Comparison of ENCODE assay signal across 3 fruit fly cellular contexts in the genomic region with DNA sequence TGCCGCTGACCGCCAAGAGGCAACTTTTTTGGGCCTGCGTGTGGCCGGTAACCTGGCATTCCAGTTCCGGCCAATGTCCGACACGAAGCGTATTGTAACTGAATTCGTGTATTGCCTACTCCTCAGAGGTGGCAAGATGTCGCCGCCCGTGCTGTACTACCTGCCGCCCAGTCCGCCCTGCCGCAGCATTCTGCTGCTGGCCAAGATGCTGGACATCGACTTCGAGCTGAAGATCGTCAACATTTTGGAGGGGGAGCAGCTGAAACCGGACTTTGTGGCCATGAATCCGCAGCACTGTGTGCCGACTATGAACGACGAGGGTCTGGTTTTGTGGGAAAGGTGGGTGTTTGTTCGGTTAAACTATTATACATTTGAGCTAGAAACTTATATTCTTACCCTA.
TF ChIP-seq lines count a peak whose summit lies in the region.

No protein-coding gene starts in this region.

- no peak for TF ChIP-seq CTCF in whole organism, embryonic (GFP tag; optimal IDR thresholded peaks at IDR 0.05; lab: Kevin White, UChicago)

TF ChIP-seq in whole organism, embryonic, 481 proteins besides CTCF, POLR2A, EP300 and RAD21:
- TF ChIP-seq Drgx (GFP tag; IDR thresholded peaks at IDR 0.05; lab: Robert Waterston, UW): 0 out of 2 replicates have a peak, but pooled peaks have one; percentile 24
- no peak for TF ChIP-seq maf-S (GFP tag; optimal IDR thresholded peaks at IDR 0.05; lab: Kevin White, UChicago)
- peak; percentile 75; the same call in 1 of the 3 replicates for TF ChIP-seq CG6175 (GFP tag; IDR thresholded peaks at IDR 0.05; lab: Robert Waterston, UW)

TF ChIP-seq in whole organism, prepupa, 60 proteins besides CTCF, POLR2A, EP300 and RAD21:
- TF ChIP-seq eg (GFP tag; IDR thresholded peaks at IDR 0.05; lab: Robert Waterston, UW) (0 out of 3 replicates have a peak, but pooled peaks have one; percentile 18), Sox15 (GFP tag; optimal IDR thresholded peaks at IDR 0.05; lab: Kevin White, UChicago) (no peak), Lpt (GFP tag; optimal IDR thresholded peaks at IDR 0.05; lab: Kevin White, UChicago) (peak; percentile 24), CG15336 (GFP tag; IDR thresholded peaks at IDR 0.05; lab: Robert Waterston, UW) (no peak)

TF ChIP-seq in whole organism, pupa, 21 proteins besides CTCF, POLR2A, EP300 and RAD21:
- no peak for TF ChIP-seq CG12605 (GFP tag; IDR thresholded peaks at IDR 0.05; lab: Robert Waterston, UW)
- no peak for TF ChIP-seq fd96Ca (GFP tag; IDR thresholded peaks at IDR 0.05; lab: Robert Waterston, UW)
- peak; percentile 84 for TF ChIP-seq CG4496 (GFP tag; IDR thresholded peaks at IDR 0.05; lab: Robert Waterston, UW)
- peak; percentile 12; the same call in 1 of the 2 replicates for TF ChIP-seq Ets98B (GFP tag; IDR thresholded peaks at IDR 0.05; lab: Robert Waterston, UW)
